Fruit fly (Drosophila melanogaster) whole organism, embryonic: Measurements from ENCODE around the gene CG42540.

ENCODE experiments used
- Ada2b ChIP-seq: fragments of 200-800 bp; sonication (Bioruptor generic); IDR thresholded peaks from 2 replicates; pipeline ENCODE4 v1.3.6; 2022; ENCODE audit warnings: missing biosample characterization, missing genetic modification characterization
- CG12219 ChIP-seq: fragments of 200-800 bp; sonication (Bioruptor generic); optimal IDR thresholded peaks from 3 replicates; lab custom pipeline; 2018; ENCODE audit warnings: missing biosample characterization, mild to moderate bottlenecking, missing genetic modification characterization
- CG12659 ChIP-seq: fragments of 200-800 bp; sonication (Bioruptor generic); optimal IDR thresholded peaks from 3 replicates; lab custom pipeline; 2017; ENCODE audit warnings: mild to moderate bottlenecking, missing biosample characterization, missing genetic modification reagents, missing genetic modification characterization
- CG12744 ChIP-seq: fragments of 200-800 bp; sonication (Bioruptor generic); optimal IDR thresholded peaks from 2 replicates; lab custom pipeline; 2016; ENCODE audit warnings: missing biosample characterization, missing genetic modification characterization
- CG13424 ChIP-seq: fragments of 200-800 bp; sonication (Bioruptor generic); optimal IDR thresholded peaks from 2 replicates; lab custom pipeline; 2019; ENCODE audit warnings: missing biosample characterization, mild to moderate bottlenecking, missing genetic modification characterization, moderate library complexity
- CG17912 ChIP-seq: fragments of 200-800 bp; sonication (Bioruptor generic); optimal IDR thresholded peaks from 2 replicates; lab custom pipeline; 2018; ENCODE audit warnings: missing biosample characterization, mild to moderate bottlenecking, missing genetic modification characterization
- CG18262 ChIP-seq: fragments of 200-800 bp; optimal IDR thresholded peaks from 3 replicates; lab custom pipeline; 2019; ENCODE audit warnings: missing biosample characterization, mild to moderate bottlenecking, missing genetic modification characterization, moderate library complexity
- CG1832 ChIP-seq: fragments of 200-800 bp; sonication (Bioruptor generic); optimal IDR thresholded peaks from 2 replicates; lab custom pipeline; 2017; ENCODE audit warnings: missing biosample characterization, mild to moderate bottlenecking, missing genetic modification characterization, inconsistent platforms
- CG30020 ChIP-seq: fragments of 200-800 bp; optimal IDR thresholded peaks from 2 replicates; lab custom pipeline; 2019; ENCODE audit warnings: missing biosample characterization, mild to moderate bottlenecking, missing genetic modification characterization, moderate library complexity
- CG3163 ChIP-seq: fragments of 200-800 bp; sonication (Bioruptor generic); optimal IDR thresholded peaks from 3 replicates; lab custom pipeline; 2016; ENCODE audit warnings: missing biosample characterization, missing genetic modification characterization
- CG3726 ChIP-seq: fragments of 200-800 bp; sonication (Bioruptor generic); IDR thresholded peaks from 3 replicates; pipeline ENCODE4, ENCODE4 v1.3.6; 2022; ENCODE audit warnings: missing biosample characterization, missing genetic modification characterization
- CG4328 ChIP-seq: fragments of 200-800 bp; sonication (Bioruptor generic); optimal IDR thresholded peaks from 3 replicates; lab custom pipeline; 2017; ENCODE audit warnings: missing biosample characterization, missing genetic modification reagents, missing genetic modification characterization
- CG5953 ChIP-seq: fragments of 200-800 bp; sonication (Bioruptor generic); IDR thresholded peaks from 2 replicates; pipeline ENCODE4 v1.3.6; 2022; ENCODE audit warnings: missing biosample characterization, missing genetic modification characterization
- CG6683 ChIP-seq: fragments of 200-800 bp; sonication (Bioruptor generic); optimal IDR thresholded peaks from 2 replicates; lab custom pipeline; 2017; ENCODE audit warnings: missing biosample characterization, mild to moderate bottlenecking, missing genetic modification characterization, missing genetic modification reagents
- CG7271 ChIP-seq: fragments of 200-800 bp; sonication (Bioruptor generic); optimal IDR thresholded peaks from 2 replicates; lab custom pipeline; 2018; ENCODE audit warnings: missing biosample characterization, mild to moderate bottlenecking, missing genetic modification characterization, moderate library complexity
- CG7357 ChIP-seq: fragments of 200-800 bp; sonication (Bioruptor generic); IDR thresholded peaks from 3 replicates; pipeline ENCODE4 v1.3.6; 2022; ENCODE audit warnings: missing biosample characterization, missing genetic modification characterization
- CG8089 ChIP-seq: fragments of 200-800 bp; sonication (Bioruptor generic); optimal IDR thresholded peaks from 3 replicates; lab custom pipeline; 2016; ENCODE audit warnings: missing biosample characterization, missing genetic modification characterization
- CG8388 ChIP-seq: fragments of 200-800 bp; sonication (Bioruptor generic); optimal IDR thresholded peaks from 2 replicates; lab custom pipeline; 2019; ENCODE audit warnings: missing biosample characterization, mild to moderate bottlenecking, missing genetic modification characterization, moderate library complexity
- CG8478 ChIP-seq: fragments of >200 bp; optimal IDR thresholded peaks from 2 replicates; lab custom pipeline; 2018
- CG9727 ChIP-seq: fragments of 200-800 bp; sonication (Bioruptor generic); optimal IDR thresholded peaks from 3 replicates; lab custom pipeline; 2017; ENCODE audit warnings: missing biosample characterization, mild to moderate bottlenecking, missing genetic modification characterization
- CHES-1-like ChIP-seq: fragments of 200-800 bp; sonication (Bioruptor generic); optimal IDR thresholded peaks from 2 replicates; lab custom pipeline; 2016; ENCODE audit warnings: missing biosample characterization, missing genetic modification characterization
- Dref ChIP-seq: fragments of 200-800 bp; sonication (Bioruptor generic); IDR thresholded peaks from 2 replicates; pipeline ENCODE4 v1.3.6; 2022; ENCODE audit warnings: missing biosample characterization, missing genetic modification characterization
- Ets97D ChIP-seq: fragments of 200-800 bp; sonication (Bioruptor generic); optimal IDR thresholded peaks from 3 replicates; lab custom pipeline; 2016; ENCODE audit warnings: missing biosample characterization, missing genetic modification characterization
- Hr78 ChIP-seq, 2 experiments: fragments of 200-800 bp in 1 of 2; fragments of >200 bp in 1 of 2; sonication (Bioruptor generic) in 1 of 2; optimal IDR thresholded peaks; 2 replicates each; lab custom pipeline; 2017 to 2019; ENCODE audit warnings: missing biosample characterization in 2 of 2, missing genetic modification characterization in 2 of 2, mild to moderate bottlenecking in 1 of 2, moderate library complexity in 1 of 2
- Mad ChIP-seq: fragments of 200-800 bp; sonication (Bioruptor generic); optimal IDR thresholded peaks from 2 replicates; lab custom pipeline; 2016; ENCODE audit warnings: missing biosample characterization, missing genetic modification characterization
- Med ChIP-seq: fragments of 200-800 bp; sonication (Bioruptor generic); peaks from one replicate; lab custom pipeline; 2016; ENCODE audit warnings: missing biosample characterization, missing genetic modification characterization, mild to moderate bottlenecking, inconsistent platforms, moderate library complexity
- Mrtf ChIP-seq: fragments of 200-800 bp; sonication (Bioruptor generic); IDR thresholded peaks from 3 replicates; pipeline ENCODE4 v1.3.6; 2022; ENCODE audit warnings: missing biosample characterization, missing genetic modification characterization
- Nf-YC ChIP-seq: fragments of 200-800 bp; optimal IDR thresholded peaks from 3 replicates; lab custom pipeline; 2019; ENCODE audit warnings: missing biosample characterization, mild to moderate bottlenecking, missing genetic modification characterization, moderate library complexity
- NfI ChIP-seq: fragments of 200-800 bp; sonication (Bioruptor generic); optimal IDR thresholded peaks from 3 replicates; lab custom pipeline; 2018; ENCODE audit warnings: missing biosample characterization, mild to moderate bottlenecking, missing genetic modification characterization, moderate library complexity
- Poxn ChIP-seq: fragments of 200-800 bp; sonication (Bioruptor generic); IDR thresholded peaks from 2 replicates; pipeline ENCODE4 v1.3.6; 2022; ENCODE audit warnings: missing biosample characterization, missing genetic modification characterization
- Rfx ChIP-seq: fragments of 200-800 bp; sonication (Bioruptor generic); IDR thresholded peaks from 2 replicates; pipeline ENCODE4 v1.3.6; 2022; ENCODE audit warnings: missing biosample characterization, missing genetic modification characterization
- Rx ChIP-seq: fragments of 200-800 bp; sonication (Bioruptor generic); IDR thresholded peaks from 2 replicates; pipeline ENCODE4 v1.3.6; 2022; ENCODE audit warnings: missing biosample characterization, missing genetic modification characterization
- bcd ChIP-seq: fragments of 200-800 bp; sonication (Bioruptor generic); optimal IDR thresholded peaks from 2 replicates; lab custom pipeline; 2017; ENCODE audit warnings: missing biosample characterization, mild to moderate bottlenecking, missing genetic modification characterization
- caup ChIP-seq: fragments of 200-800 bp; sonication (Bioruptor generic); optimal IDR thresholded peaks from 3 replicates; lab custom pipeline; 2017; ENCODE audit warnings: missing biosample characterization, mild to moderate bottlenecking, missing genetic modification characterization, moderate library complexity; ENCODE audit not compliant: severe bottlenecking
- corto ChIP-seq: fragments of 200-800 bp; sonication (Bioruptor generic); optimal IDR thresholded peaks from 2 replicates; lab custom pipeline; 2016; ENCODE audit warnings: missing biosample characterization, mild to moderate bottlenecking, missing genetic modification characterization, moderate library complexity
- crp ChIP-seq, 2 experiments: fragments of 200-800 bp; sonication (Bioruptor generic); optimal IDR thresholded peaks; 2 replicates in 1 of 2; 3 replicates in 1 of 2; lab custom pipeline; 2017; ENCODE audit warnings: missing biosample characterization in 2 of 2, missing genetic modification characterization in 2 of 2, mild to moderate bottlenecking in 1 of 2, moderate library complexity in 1 of 2
- gsb-n ChIP-seq: fragments of 200-800 bp; sonication (Bioruptor generic); optimal IDR thresholded peaks from 3 replicates; lab custom pipeline; 2018; ENCODE audit warnings: missing biosample characterization, mild to moderate bottlenecking, missing genetic modification characterization
- ind ChIP-seq: fragments of 200-800 bp; sonication (Bioruptor generic); optimal IDR thresholded peaks from 3 replicates; lab custom pipeline; 2016; ENCODE audit warnings: missing biosample characterization, missing genetic modification characterization
- nau ChIP-seq: fragments of 200-800 bp; sonication (Bioruptor generic); optimal IDR thresholded peaks from 3 replicates; lab custom pipeline; 2017; ENCODE audit warnings: missing biosample characterization, mild to moderate bottlenecking, missing genetic modification characterization, missing genetic modification reagents
- nmo ChIP-seq: fragments of 200-800 bp; sonication (Bioruptor generic); optimal IDR thresholded peaks from 2 replicates; lab custom pipeline; 2018; ENCODE audit warnings: missing biosample characterization, mild to moderate bottlenecking, missing genetic modification characterization, moderate library complexity
- onecut ChIP-seq: fragments of 200-800 bp; sonication (Bioruptor generic); IDR thresholded peaks from 2 replicates; pipeline ENCODE4 v1.3.6; 2022; ENCODE audit warnings: missing biosample characterization, missing genetic modification characterization
- org-1 ChIP-seq: fragments of 200-800 bp; sonication (Bioruptor generic); optimal IDR thresholded peaks from 2 replicates; lab custom pipeline; 2017; ENCODE audit warnings: missing biosample characterization, missing genetic modification characterization
- pfk ChIP-seq: fragments of 200-800 bp; sonication (Bioruptor generic); optimal IDR thresholded peaks from 2 replicates; lab custom pipeline; 2018; ENCODE audit warnings: missing biosample characterization, mild to moderate bottlenecking, missing genetic modification characterization, moderate library complexity
- phol ChIP-seq: fragments of 200-800 bp; sonication (Bioruptor generic); optimal IDR thresholded peaks from 3 replicates; lab custom pipeline; 2018; ENCODE audit warnings: missing biosample characterization, mild to moderate bottlenecking, missing genetic modification characterization, moderate library complexity
- rib ChIP-seq: fragments of 200-800 bp; sonication (Bioruptor generic); IDR thresholded peaks from 2 replicates; pipeline ENCODE4 v1.3.6; 2022; ENCODE audit warnings: missing biosample characterization, missing genetic modification characterization
- run ChIP-seq: fragments of 200-800 bp; sonication (Bioruptor generic); optimal IDR thresholded peaks from 3 replicates; lab custom pipeline; 2018; ENCODE audit warnings: missing biosample characterization, mild to moderate bottlenecking, missing genetic modification characterization
- sens ChIP-seq: fragments of 200-800 bp; sonication (Bioruptor generic); peaks from one replicate; lab custom pipeline; 2016; ENCODE audit warnings: missing biosample characterization, missing genetic modification characterization
- slbo ChIP-seq: fragments of 200-800 bp; sonication (Bioruptor generic); IDR thresholded peaks from 2 replicates; pipeline ENCODE4 v1.3.6; 2022; ENCODE audit warnings: missing biosample characterization, missing genetic modification characterization
- sob ChIP-seq: fragments of 200-800 bp; sonication (Bioruptor generic); IDR thresholded peaks from 2 replicates; pipeline ENCODE4 v1.3.6; 2022; ENCODE audit warnings: missing biosample characterization, missing genetic modification characterization
- stwl ChIP-seq: fragments of 200-800 bp; sonication (Bioruptor generic); optimal IDR thresholded peaks from 3 replicates; lab custom pipeline; 2018; ENCODE audit warnings: missing biosample characterization, mild to moderate bottlenecking, missing genetic modification characterization, moderate library complexity
- toy ChIP-seq: fragments of 200-800 bp; sonication (Bioruptor generic); IDR thresholded peaks from 2 replicates; pipeline ENCODE4 v1.3.6; 2022; ENCODE audit warnings: missing biosample characterization, missing genetic modification characterization
- wek ChIP-seq: fragments of 200-800 bp; sonication (Bioruptor generic); optimal IDR thresholded peaks from 3 replicates; lab custom pipeline; 2018; ENCODE audit warnings: missing biosample characterization, mild to moderate bottlenecking, missing genetic modification characterization, moderate library complexity

CG42540 gene

DNA sequence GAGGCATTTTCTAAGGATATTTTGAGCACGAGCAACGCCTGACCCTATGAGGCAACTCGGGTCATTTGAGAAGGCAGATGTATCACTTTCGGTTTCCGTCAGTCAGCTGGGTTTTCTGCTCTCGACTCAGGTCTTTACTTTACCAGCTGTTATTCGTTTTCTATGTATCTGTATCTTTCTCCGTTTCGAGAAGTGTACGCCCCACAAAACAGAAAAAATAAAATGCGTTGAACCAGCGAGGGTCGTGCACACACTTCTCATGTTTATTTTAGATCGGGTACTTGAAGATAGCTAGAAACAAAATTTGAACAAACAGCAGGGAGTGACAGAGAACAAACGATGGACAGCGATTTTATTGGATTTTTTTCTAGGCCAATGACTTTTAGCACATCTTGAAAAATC, 58.0 kb downstream of the CG42540 start (continued):
- no peak for TF ChIP-seq CG7357 (GFP tag; lab: Robert Waterston, UW)
- no peak for TF ChIP-seq CG30020 (tag; lab: Kevin White, UChicago)
- TF ChIP-seq CG6683 (GFP tag; lab: Kevin White, UChicago): no peak
- TF ChIP-seq Dref: no peak
- TF ChIP-seq CG18262: peak; percentile 31
- TF ChIP-seq CG5953: no peak
- TF ChIP-seq phol: no peak
- TF ChIP-seq Hr78 (GFP tag; optimal IDR thresholded peaks at IDR 0.05; lab: Kevin White, UChicago): no peak
- TF ChIP-seq crp (GFP tag; optimal IDR thresholded peaks at IDR 0.05; lab: Kevin White, UChicago): peak in 1 of 2 experiments; percentile 56
- no peak for TF ChIP-seq run (tag; lab: Kevin White, UChicago)
- TF ChIP-seq nau (GFP tag; lab: Kevin White, UChicago): no peak
- TF ChIP-seq CG8388 (GFP tag; lab: Kevin White, UChicago): no peak
- TF ChIP-seq NfI: no peak
- no peak for TF ChIP-seq CG4328
- TF ChIP-seq Rx (GFP tag; lab: Robert Waterston, UW): no peak
- TF ChIP-seq CG13424 (tag; lab: Kevin White, UChicago): no peak
- TF ChIP-seq slbo (GFP tag; lab: Robert Waterston, UW): no peak
- no peak for TF ChIP-seq toy (GFP tag; lab: Robert Waterston, UW)
- peak; percentile 23 for TF ChIP-seq stwl (tag; lab: Kevin White, UChicago)
- TF ChIP-seq caup: no peak
- TF ChIP-seq sob (GFP tag; lab: Robert Waterston, UW): no peak
- no peak for TF ChIP-seq org-1 (GFP tag; lab: Kevin White, UChicago)
- TF ChIP-seq sens (GFP tag; lab: Kevin White, UChicago): peak; percentile 85
- no peak for TF ChIP-seq CHES-1-like
- no peak for TF ChIP-seq CG12219 (GFP tag; lab: Kevin White, UChicago)
- TF ChIP-seq CG1832 (GFP tag; lab: Kevin White, UChicago): no peak
- TF ChIP-seq Mad (GFP tag; lab: Kevin White, UChicago): no peak
- no peak for TF ChIP-seq wek (GFP tag; lab: Kevin White, UChicago)
- no peak for TF ChIP-seq Ets97D
- TF ChIP-seq Nf-YC: no peak
- no peak for TF ChIP-seq nmo (GFP tag; lab: Kevin White, UChicago)
- TF ChIP-seq Rfx (GFP tag; lab: Robert Waterston, UW): no peak
- TF ChIP-seq corto (GFP tag; lab: Kevin White, UChicago): no peak
- TF ChIP-seq CG12744 (GFP tag; lab: Kevin White, UChicago): no peak
- TF ChIP-seq bcd: no peak
- TF ChIP-seq Ada2b (GFP tag; lab: Robert Waterston, UW): no peak
- TF ChIP-seq ind (GFP tag; lab: Kevin White, UChicago): no peak
- TF ChIP-seq CG3726 (GFP tag; lab: Robert Waterston, UW): no peak
- no peak for TF ChIP-seq gsb-n (tag; lab: Kevin White, UChicago)
- peak; percentile 62 for TF ChIP-seq CG9727 (GFP tag; lab: Kevin White, UChicago)
- TF ChIP-seq pfk (GFP tag; lab: Kevin White, UChicago): no peak
- no peak for TF ChIP-seq rib (GFP tag; lab: Robert Waterston, UW)
- no peak for TF ChIP-seq Poxn
- no peak for TF ChIP-seq CG3163 (GFP tag; lab: Kevin White, UChicago)
- no peak for TF ChIP-seq Mrtf
- no peak for TF ChIP-seq CG17912 (GFP tag; lab: Kevin White, UChicago)
- TF ChIP-seq onecut (GFP tag; lab: Robert Waterston, UW): 0 out of 2 replicates have a peak, but pooled peaks have one; percentile 6
- no peak for TF ChIP-seq CG7271 (tag; lab: Kevin White, UChicago)
- TF ChIP-seq CG8478: no peak
- no peak for TF ChIP-seq CG8089 (GFP tag; lab: Kevin White, UChicago)
- TF ChIP-seq Med (GFP tag; lab: Kevin White, UChicago): peak; percentile 81
- no peak for TF ChIP-seq CG12659 (GFP tag; lab: Kevin White, UChicago)
